Worm (Caenorhabditis elegans) whole organism, L4 larva: Measurements from ENCODE around the gene C44H9.4.

Experiments
- F44E2.7 ChIP-seq: fragments of 200-800 bp; sonication (Bioruptor generic); IDR thresholded peaks from 2 replicates; pipeline ENCODE4 v2.1.2; 2022; ENCODE audit warnings: missing genetic modification characterization, missing compliant biosample characterization
- T26A8.4 ChIP-seq: fragments of 200-800 bp; sonication (Bioruptor generic); IDR thresholded peaks from 2 replicates; pipeline ENCODE4 v1.3.6; 2022; ENCODE audit warnings: missing genetic modification characterization, missing compliant biosample characterization
- Y105C5A.15 ChIP-seq: fragments of 200-800 bp; sonication (Bioruptor generic); IDR thresholded peaks from 2 replicates; pipeline ENCODE4 v1.3.6; 2022; ENCODE audit warnings: missing genetic modification characterization, missing compliant biosample characterization
- aha-1 ChIP-seq: fragments of 150-350 bp; peaks from one replicate; lab custom pipeline; 2014; ENCODE audit warnings: missing biosample characterization, missing genetic modification characterization
- aly-2 ChIP-seq: sonication (generic microtip); optimal IDR thresholded peaks from 2 replicates; lab custom pipeline; 2018; ENCODE audit warnings: missing biosample characterization, missing genetic modification characterization
- ama-1 ChIP-seq: fragments of 150-350 bp; optimal IDR thresholded peaks from 2 replicates; lab custom pipeline; 2014; ENCODE audit warnings: inconsistent platforms, mixed read lengths
- arid-1 ChIP-seq: fragments of 200-800 bp; sonication (Bioruptor generic); conservative IDR thresholded peaks from 2 replicates; pipeline ENCODE4 v1.3.6; 2022; ENCODE audit warnings: missing genetic modification reagents, missing genetic modification characterization, missing compliant biosample characterization
- ceh-62 ChIP-seq: sonication (generic microtip); optimal IDR thresholded peaks from 2 replicates; lab custom pipeline; 2017; ENCODE audit warnings: missing biosample characterization, missing genetic modification characterization
- ceh-82 ChIP-seq: sonication (generic microtip); optimal IDR thresholded peaks from 2 replicates; lab custom pipeline; 2017; ENCODE audit warnings: missing biosample characterization, missing genetic modification characterization
- ctbp-1 ChIP-seq: fragments of 200-800 bp; sonication (Bioruptor generic); IDR thresholded peaks from 2 replicates; pipeline ENCODE4 v1.3.6; 2022; ENCODE audit warnings: missing genetic modification reagents, missing genetic modification characterization, missing compliant biosample characterization
- daf-12 ChIP-seq: fragments of 150-350 bp; optimal IDR thresholded peaks from 2 replicates; lab custom pipeline; 2014; ENCODE audit warnings: missing biosample characterization, missing genetic modification reagents, missing genetic modification characterization
- daf-16 ChIP-seq, 3 experiments: sonication (generic microtip); optimal IDR thresholded peaks; 2 replicates each; lab custom pipeline; 2016 to 2017; ENCODE audit warnings: missing genetic modification characterization in 3 of 3, missing genetic modification reagents in 3 of 3, mild to moderate bottlenecking in 2 of 3, missing compliant biosample characterization in 2 of 3, missing biosample characterization in 1 of 3, moderate library complexity in 1 of 3
- dmd-6 ChIP-seq: fragments of 200-800 bp; sonication (Bioruptor generic); IDR thresholded peaks from 2 replicates; pipeline ENCODE4 v1.3.6; 2022; ENCODE audit warnings: missing genetic modification reagents, missing genetic modification characterization, missing compliant biosample characterization
- dmd-8 ChIP-seq: fragments of 200-800 bp; sonication (Bioruptor generic); IDR thresholded peaks from 2 replicates; pipeline ENCODE4 v1.3.6; 2022; ENCODE audit warnings: missing genetic modification characterization, missing compliant biosample characterization
- dpl-1 ChIP-seq: fragments of 150-350 bp; optimal IDR thresholded peaks from 2 replicates; lab custom pipeline; 2014; ENCODE audit warnings: missing biosample characterization, missing genetic modification reagents, missing genetic modification characterization
- dve-1 ChIP-seq: sonication (generic microtip); optimal IDR thresholded peaks from 2 replicates; lab custom pipeline; 2017; ENCODE audit warnings: antibody characterized with exemption, mild to moderate bottlenecking, missing genetic modification characterization, missing compliant biosample characterization; ENCODE audit not compliant: insufficient read depth
- fkh-10 ChIP-seq: fragments of 150-350 bp; optimal IDR thresholded peaks from 2 replicates; lab custom pipeline; 2014; ENCODE audit warnings: missing biosample characterization, missing genetic modification reagents, missing genetic modification characterization
- gei-8 ChIP-seq: fragments of 200-800 bp; sonication (Bioruptor generic); optimal IDR thresholded peaks from 2 replicates; lab custom pipeline; 2018; ENCODE audit warnings: mild to moderate bottlenecking, missing genetic modification characterization, missing compliant biosample characterization
- hlh-11 ChIP-seq: fragments of 200-800 bp; sonication (Bioruptor generic); optimal IDR thresholded peaks from 2 replicates; lab custom pipeline; 2018; ENCODE audit warnings: mild to moderate bottlenecking, missing genetic modification characterization, missing compliant biosample characterization
- hlh-30 ChIP-seq: sonication (generic microtip); optimal IDR thresholded peaks from 2 replicates; lab custom pipeline; 2017; ENCODE audit warnings: antibody characterized with exemption, mild to moderate bottlenecking, missing genetic modification characterization, missing compliant biosample characterization; ENCODE audit not compliant: insufficient read depth
- jun-1 ChIP-seq: fragments of 150-350 bp; optimal IDR thresholded peaks from 2 replicates; lab custom pipeline; 2014; ENCODE audit warnings: missing biosample characterization, missing genetic modification reagents, missing genetic modification characterization
- lim-7 ChIP-seq: fragments of 200-800 bp; sonication (Bioruptor generic); IDR thresholded peaks from 2 replicates; pipeline ENCODE4 v1.3.6; 2022; ENCODE audit warnings: missing genetic modification characterization, missing compliant biosample characterization
- lin-1 ChIP-seq: fragments of 200-800 bp; sonication (Bioruptor generic); IDR thresholded peaks from 2 replicates; pipeline ENCODE4 v1.3.6; 2022; ENCODE audit warnings: missing genetic modification reagents, missing genetic modification characterization, missing compliant biosample characterization
- lin-29 ChIP-seq: fragments of 200-800 bp; sonication (Bioruptor generic); IDR thresholded peaks from 2 replicates; pipeline ENCODE4 v1.3.6; 2022; ENCODE audit warnings: missing genetic modification reagents, missing genetic modification characterization, missing compliant biosample characterization
- lsy-2 ChIP-seq, 2 experiments: fragments of 150-350 bp in 1 of 2; sonication (generic microtip) in 1 of 2; optimal IDR thresholded peaks; 2 replicates each; lab custom pipeline; 2014 to 2017; ENCODE audit warnings: missing biosample characterization in 2 of 2, missing genetic modification characterization in 2 of 2
- mdt-29 ChIP-seq: fragments of 200-800 bp; sonication (Bioruptor generic); IDR thresholded peaks from 2 replicates; pipeline ENCODE4 v1.3.6; 2022; ENCODE audit warnings: missing genetic modification reagents, missing genetic modification characterization, missing compliant biosample characterization
- mep-1 ChIP-seq: fragments of 150-350 bp; sonication (generic microtip); optimal IDR thresholded peaks from 3 replicates; lab custom pipeline; 2014; ENCODE audit warnings: missing biosample characterization, missing genetic modification characterization
- mes-2 ChIP-seq: sonication (generic microtip); optimal IDR thresholded peaks from 2 replicates; lab custom pipeline; 2016; ENCODE audit warnings: missing genotype, mild to moderate bottlenecking, missing genetic modification characterization, missing compliant biosample characterization; ENCODE audit not compliant: poor library complexity, severe bottlenecking
- mxl-3 ChIP-seq: fragments of 200-800 bp; sonication (Bioruptor generic); optimal IDR thresholded peaks from 2 replicates; lab custom pipeline; 2018; ENCODE audit warnings: mild to moderate bottlenecking, missing genetic modification characterization, missing compliant biosample characterization
- nhr-11 ChIP-seq: fragments of 150-350 bp; optimal IDR thresholded peaks from 2 replicates; lab custom pipeline; 2014; ENCODE audit warnings: missing biosample characterization, missing genetic modification characterization
- nhr-237 ChIP-seq: sonication (generic microtip); optimal IDR thresholded peaks from 2 replicates; lab custom pipeline; 2017; ENCODE audit warnings: missing biosample characterization, missing genetic modification characterization
- nhr-25 ChIP-seq: sonication (generic microtip); optimal IDR thresholded peaks from 2 replicates; lab custom pipeline; 2017; ENCODE audit warnings: missing genetic modification characterization, mild to moderate bottlenecking, missing compliant biosample characterization, antibody characterized with exemption, moderate library complexity, borderline replicate concordance; ENCODE audit not compliant: insufficient read depth
- nhr-77 ChIP-seq: fragments of 150-350 bp; optimal IDR thresholded peaks from 2 replicates; lab custom pipeline; 2014; ENCODE audit warnings: missing biosample characterization, missing genetic modification characterization
- pqm-1 ChIP-seq: sonication (generic microtip); optimal IDR thresholded peaks from 2 replicates; lab custom pipeline; 2017; ENCODE audit warnings: missing biosample characterization, missing genetic modification characterization
- sdz-12 ChIP-seq: fragments of 200-800 bp; sonication (Bioruptor generic); optimal IDR thresholded peaks from 2 replicates; lab custom pipeline; 2018; ENCODE audit warnings: mild to moderate bottlenecking, missing genetic modification characterization, missing compliant biosample characterization
- set-16 ChIP-seq: fragments of 200-800 bp; sonication (Bioruptor generic); IDR thresholded peaks from 2 replicates; pipeline ENCODE4 v1.3.6; 2022; ENCODE audit warnings: missing genetic modification reagents, missing genetic modification characterization, missing compliant biosample characterization
- skn-1 ChIP-seq: fragments of 150-350 bp; optimal IDR thresholded peaks from 2 replicates; lab custom pipeline; 2014; ENCODE audit warnings: missing biosample characterization, missing genetic modification characterization
- tra-1 ChIP-seq: fragments of 200-800 bp; sonication (Bioruptor generic); IDR thresholded peaks from 2 replicates; pipeline ENCODE4 v1.3.6; 2022; ENCODE audit warnings: missing genetic modification reagents, missing genetic modification characterization, missing compliant biosample characterization
- unc-130 ChIP-seq: sonication (generic microtip); optimal IDR thresholded peaks from 2 replicates; lab custom pipeline; 2016; ENCODE audit warnings: missing genetic modification reagents, missing genetic modification characterization, missing compliant biosample characterization
- unc-39 ChIP-seq: sonication (generic microtip); optimal IDR thresholded peaks from 2 replicates; lab custom pipeline; 2017; ENCODE audit warnings: missing biosample characterization, missing genetic modification characterization
- vab-7 ChIP-seq: fragments of 200-800 bp; sonication (Bioruptor generic); IDR thresholded peaks from 2 replicates; pipeline ENCODE4 v1.3.6; 2022; ENCODE audit warnings: missing genetic modification reagents, missing genetic modification characterization, missing compliant biosample characterization
- zfp-2 ChIP-seq: sonication (generic microtip); optimal IDR thresholded peaks from 2 replicates; lab custom pipeline; 2016; ENCODE audit warnings: mild to moderate bottlenecking, missing genetic modification characterization, missing compliant biosample characterization

The C44H9.4 gene

DNA sequence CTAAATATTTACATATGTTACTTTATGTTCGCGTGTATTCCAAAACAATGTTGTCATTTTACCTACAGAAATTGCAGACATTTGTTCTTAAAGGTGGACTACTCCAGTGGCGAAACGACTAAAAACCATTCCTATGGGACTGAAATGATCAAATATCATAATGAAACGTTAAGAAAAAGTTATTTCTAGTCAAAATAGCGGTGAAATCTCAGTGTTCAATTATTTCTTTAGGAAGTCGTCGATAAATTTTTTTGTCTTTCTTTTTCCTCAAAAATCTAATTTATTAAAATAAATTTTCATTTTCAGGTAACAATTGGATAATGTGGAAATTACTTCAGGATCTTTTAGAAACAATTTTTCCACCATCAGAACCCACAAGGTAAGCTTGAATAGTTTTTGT lies at the start of gene C44H9.4:
TSS of gene C44H9.4 (plus strand) at position 301 of the 400 bp plus-strand sequence.
- TF ChIP-seq zfp-2 (tag; lab: Kevin White, UChicago), result no peak
- no peak for TF ChIP-seq arid-1 (GFP tag; lab: Robert Waterston, UW)
- no peak for TF ChIP-seq T26A8.4 (GFP tag; lab: Robert Waterston, UW)
- no peak for TF ChIP-seq ama-1 (lab: Kevin White, UChicago)
- no peak for TF ChIP-seq daf-12
- no peak for TF ChIP-seq vab-7
- TF ChIP-seq dpl-1 (GFP tag; lab: Kevin White, UChicago), result no peak
- no peak for TF ChIP-seq gei-8 (GFP tag; lab: Kevin White, UChicago)
- no peak for TF ChIP-seq tra-1 (GFP tag; lab: Robert Waterston, UW)
- no peak for TF ChIP-seq pqm-1
- no peak for TF ChIP-seq jun-1 (tag; lab: Kevin White, UChicago)

DNA sequence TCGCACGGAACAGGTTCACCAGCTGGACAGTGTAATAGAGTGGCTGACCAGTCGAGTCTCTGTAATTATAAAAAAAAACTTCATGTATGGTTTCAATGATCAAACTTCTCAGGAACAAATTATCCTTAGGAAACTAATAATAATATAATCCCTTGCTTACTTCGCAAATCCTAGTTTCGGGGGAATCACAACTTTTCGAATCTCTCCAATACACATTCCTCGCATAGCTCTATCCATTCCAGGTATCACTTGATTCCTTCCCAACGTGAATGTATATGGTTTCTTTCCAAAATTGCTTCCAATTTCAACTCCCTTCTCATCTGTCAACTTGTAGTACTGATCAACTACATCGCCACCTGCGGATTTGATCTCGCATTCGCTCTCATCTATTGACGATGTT lies 49.1 kb upstream of the C44H9.4 start:
- TF ChIP-seq aly-2 (tag; lab: Kevin White, UChicago), result no peak
- TF ChIP-seq ceh-82 (tag; lab: Kevin White, UChicago), result no peak
- TF ChIP-seq Y105C5A.15, result no peak
- no peak for TF ChIP-seq mxl-3
- TF ChIP-seq jun-1 (tag; lab: Kevin White, UChicago), result no peak
- no peak for TF ChIP-seq F44E2.7 (GFP tag; lab: Robert Waterston, UW)
- TF ChIP-seq mes-2, result no peak
- TF ChIP-seq lim-7, result no peak
- no peak for TF ChIP-seq lin-29
- no peak for TF ChIP-seq T26A8.4 (GFP tag; lab: Robert Waterston, UW)
- no peak for TF ChIP-seq dmd-8 (GFP tag; lab: Robert Waterston, UW)
- no peak for TF ChIP-seq sdz-12 (GFP tag; lab: Kevin White, UChicago)
- no peak for TF ChIP-seq nhr-11
- TF ChIP-seq nhr-77 (tag; lab: Kevin White, UChicago), result no peak
- no peak for TF ChIP-seq lin-1 (GFP tag; lab: Robert Waterston, UW)
- TF ChIP-seq nhr-237 (tag; lab: Kevin White, UChicago), result no peak

DNA sequence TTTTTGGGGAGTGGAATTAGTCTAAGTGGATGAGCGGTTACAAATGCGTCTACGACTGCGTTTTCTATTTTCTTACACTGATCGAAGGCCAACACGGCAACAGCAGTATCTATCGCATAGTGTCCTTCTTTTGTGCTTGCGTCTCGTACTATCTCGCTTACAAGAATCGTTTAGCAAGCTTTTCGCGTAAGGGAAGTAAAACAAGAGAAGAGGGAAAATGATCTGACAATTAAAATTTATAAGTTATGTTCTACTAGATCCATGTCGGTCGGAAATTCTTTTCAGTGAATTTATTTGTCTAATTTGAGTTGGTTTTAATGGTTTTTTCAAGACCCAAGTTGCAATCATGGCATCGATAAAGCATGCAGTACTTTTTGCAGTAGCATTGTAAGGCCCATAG lies 48.5 kb upstream of the C44H9.4 start, which contains the start of gene fkb-4:
TSS of gene fkb-4 (minus strand) at position 101 of the 400 bp plus-strand sequence.
- TF ChIP-seq hlh-11 (tag; lab: Kevin White, UChicago), result no peak
- TF ChIP-seq lsy-2 (tag; optimal IDR thresholded peaks at IDR 0.05; lab: Kevin White, UChicago), result no peak
- TF ChIP-seq skn-1 (tag; lab: Kevin White, UChicago), result no peak

DNA sequence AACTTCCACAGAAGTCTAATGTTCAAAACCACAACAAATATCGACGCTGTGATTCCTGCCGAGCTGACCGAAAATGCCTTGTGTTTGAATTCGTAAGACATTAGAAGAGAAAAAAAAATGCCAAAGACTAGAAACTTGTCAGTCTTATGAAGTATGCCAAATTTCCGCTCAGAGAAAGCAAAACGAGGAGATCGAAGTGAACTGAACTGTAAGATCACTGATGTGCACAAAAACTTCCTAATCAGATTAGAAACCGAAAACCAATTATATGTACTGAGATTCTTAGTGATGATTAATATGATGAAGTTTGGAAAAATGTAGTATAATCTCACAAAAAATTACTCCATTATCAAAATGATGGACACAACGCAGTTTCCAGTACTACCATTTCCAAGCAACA lies 47.0 kb upstream of the C44H9.4 start, which contains the start of gene srbc-44:
TSS of gene srbc-44 (minus strand) at position 101 of the 400 bp plus-strand sequence.
- no peak for TF ChIP-seq ceh-82 (tag; lab: Kevin White, UChicago)
- TF ChIP-seq sdz-12 (GFP tag; lab: Kevin White, UChicago), result no peak
- TF ChIP-seq tra-1 (GFP tag; lab: Robert Waterston, UW), result no peak

DNA sequence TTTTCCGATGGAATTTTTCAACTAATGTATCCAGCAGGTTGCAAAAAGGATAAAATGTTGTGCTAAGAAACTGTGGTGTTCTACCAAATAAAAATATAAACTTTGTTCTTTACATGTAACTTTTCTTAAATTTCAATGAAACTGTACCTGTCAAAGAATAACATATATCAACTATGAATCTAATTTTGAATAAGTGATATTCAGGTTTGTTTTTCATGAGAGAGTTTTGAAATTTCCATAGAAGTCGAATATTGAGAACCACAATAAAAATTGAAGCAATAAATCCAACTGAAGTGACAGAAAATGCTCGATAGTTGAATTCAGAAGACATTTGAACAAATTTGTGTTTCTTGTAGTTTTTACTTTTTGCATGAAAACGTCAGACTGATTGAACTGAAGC lies 45.3 kb upstream of the C44H9.4 start, which contains the start of gene srbc-43:
TSS of gene srbc-43 (minus strand) at position 331 of the 400 bp plus-strand sequence.
- peak; percentile 93 for TF ChIP-seq aha-1 (tag; lab: Kevin White, UChicago)
- TF ChIP-seq mep-1 (tag; lab: Kevin White, UChicago), result no peak

DNA sequence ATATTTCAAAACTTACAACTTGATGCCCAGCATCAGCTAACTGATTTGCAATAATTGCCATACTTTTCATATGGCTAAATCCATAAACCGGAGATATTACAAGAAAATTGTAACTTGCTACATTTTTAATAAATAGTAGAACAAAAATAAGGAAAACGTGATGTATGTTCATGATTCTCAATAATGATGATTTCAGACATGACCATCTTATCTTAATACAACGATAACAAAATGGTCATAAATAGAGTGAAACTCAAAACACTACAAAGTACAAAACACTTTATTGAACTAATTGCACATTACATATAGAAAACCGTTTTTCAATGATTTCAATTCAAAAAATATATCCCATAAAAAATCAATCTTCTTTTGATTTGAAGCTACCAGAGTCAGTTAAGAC lies 42.7 kb upstream of the C44H9.4 start, which contains the start of gene ugt-5:
TSS of gene ugt-5 (minus strand) at position 214 of the 400 bp plus-strand sequence.
- TF ChIP-seq dve-1 (tag; lab: Kevin White, UChicago), result peak; percentile 34
- TF ChIP-seq T26A8.4 (GFP tag; lab: Robert Waterston, UW), result no peak
- TF ChIP-seq aha-1 (tag; lab: Kevin White, UChicago), result no peak
- TF ChIP-seq dmd-6, result no peak; the same call in none of the 2 replicates
- TF ChIP-seq unc-39 (tag; lab: Kevin White, UChicago), result no peak
- no peak for TF ChIP-seq unc-130
- TF ChIP-seq hlh-30 (tag; lab: Kevin White, UChicago), result peak; percentile 44
- peak; percentile 18 for TF ChIP-seq nhr-77 (tag; lab: Kevin White, UChicago)
- TF ChIP-seq nhr-25 (tag; lab: Kevin White, UChicago), result no peak
- TF ChIP-seq ctbp-1 (GFP tag; lab: Robert Waterston, UW), result no peak
- no peak for TF ChIP-seq dpl-1 (GFP tag; lab: Kevin White, UChicago)
- no peak for TF ChIP-seq set-16 (GFP tag; lab: Robert Waterston, UW)
- no peak for TF ChIP-seq mdt-29
- TF ChIP-seq daf-16 (GFP tag; optimal IDR thresholded peaks at IDR 0.05; lab: Kevin White, UChicago), result no peak
- TF ChIP-seq daf-16 (tag; optimal IDR thresholded peaks at IDR 0.05; lab: Kevin White, UChicago), result peak; percentile 82
- TF ChIP-seq fkh-10 (GFP tag; lab: Kevin White, UChicago), result no peak
- TF ChIP-seq ceh-62 (tag; lab: Kevin White, UChicago), result no peak
